Fruit fly (Drosophila melanogaster) whole organism, wandering third instar larva: ENCODE results near the gene Traf4.

Experiments
- ey ChIP-seq: fragments of 200-800 bp; sonication (Bioruptor generic); optimal IDR thresholded peaks from 2 replicates; lab custom pipeline; 2016; ENCODE audit warnings: missing biosample characterization, missing genetic modification characterization
- psq ChIP-seq: fragments of 200-800 bp; sonication (Bioruptor generic); optimal IDR thresholded peaks from 3 replicates; lab custom pipeline; 2017; ENCODE audit warnings: missing biosample characterization, mild to moderate bottlenecking, missing genetic modification characterization, moderate library complexity
- usp ChIP-seq: fragments of >200 bp; optimal IDR thresholded peaks from 2 replicates; lab custom pipeline; 2017; ENCODE audit warnings: missing biosample characterization, missing genetic modification characterization
- woc ChIP-seq: sonication (Bioruptor generic); optimal IDR thresholded peaks from 2 replicates; lab custom pipeline; 2016; ENCODE audit warnings: missing biosample characterization, mild to moderate bottlenecking, missing genetic modification characterization

- TF ChIP-seq ey (GFP tag; lab: Kevin White, UChicago): peak; percentile 21
- TF ChIP-seq usp: no peak
- TF ChIP-seq woc (GFP tag; lab: Kevin White, UChicago): no peak
- no peak for TF ChIP-seq psq (GFP tag; lab: Kevin White, UChicago)
Measured at dm6 chr2L:4416903-4417302, 55.2 kb downstream of the Traf4 start.
